Worm (Caenorhabditis elegans): ENCODE results near the gene taf-12.

The taf-12 gene

DNA sequence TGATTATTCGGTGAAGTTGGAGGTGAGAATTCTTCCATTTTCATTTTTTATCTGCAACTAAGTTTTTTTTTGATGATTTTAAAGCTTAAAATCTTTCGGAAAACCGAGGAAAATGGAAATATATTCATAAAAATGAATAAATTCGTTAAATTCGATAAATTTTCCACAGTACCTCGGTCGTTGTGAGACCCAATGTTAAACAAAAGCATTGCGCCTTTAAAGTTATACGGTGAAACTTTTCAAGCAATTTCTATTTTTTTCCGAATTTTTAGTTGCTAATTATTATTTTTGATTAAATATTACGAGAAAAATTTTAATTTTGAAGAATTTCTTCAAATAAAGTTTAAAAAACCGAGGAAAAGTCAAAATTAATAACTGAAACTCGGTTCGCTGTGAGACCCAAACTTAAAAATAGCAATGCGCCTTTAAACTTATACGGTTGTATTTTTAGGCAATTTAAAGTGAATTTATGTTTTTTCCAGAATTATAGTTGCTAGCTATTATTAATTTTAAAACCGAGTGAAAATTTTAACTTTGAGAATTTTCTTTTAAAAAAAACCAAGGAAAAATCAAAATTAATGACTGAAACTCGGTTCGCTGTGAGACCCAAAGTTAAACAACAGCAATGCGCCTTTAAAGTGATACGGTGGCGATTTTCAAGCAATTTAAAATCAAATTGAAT lies at the start of gene taf-12:
TSS of gene taf-12 (minus strand) at position 51 of the 682 bp plus-strand sequence.
- TF ChIP-seq ets-7 (tag; optimal IDR thresholded peaks at IDR 0.05) (no peak), hmg-4 (GFP tag; optimal IDR thresholded peaks at IDR 0.05) (no peak), pes-1 (GFP tag; IDR thresholded peaks at IDR 0.05) (no peak), flt-1 (GFP tag; IDR thresholded peaks at IDR 0.05) (no peak), scrt-1 (GFP tag; IDR thresholded peaks at IDR 0.05) (no peak), tra-4 (tag; optimal IDR thresholded peaks at IDR 0.05) (no peak), tbx-37 (GFP tag; conservative IDR thresholded peaks at IDR 0.05) (no peak), hmbx-1 (tag; optimal IDR thresholded peaks at IDR 0.05) (no peak), ceh-36 (tag; optimal IDR thresholded peaks at IDR 0.05) (no peak), hnd-1 (tag; optimal IDR thresholded peaks at IDR 0.05) (no peak), ceh-13 (GFP tag; optimal IDR thresholded peaks at IDR 0.05) (no peak)

DNA sequence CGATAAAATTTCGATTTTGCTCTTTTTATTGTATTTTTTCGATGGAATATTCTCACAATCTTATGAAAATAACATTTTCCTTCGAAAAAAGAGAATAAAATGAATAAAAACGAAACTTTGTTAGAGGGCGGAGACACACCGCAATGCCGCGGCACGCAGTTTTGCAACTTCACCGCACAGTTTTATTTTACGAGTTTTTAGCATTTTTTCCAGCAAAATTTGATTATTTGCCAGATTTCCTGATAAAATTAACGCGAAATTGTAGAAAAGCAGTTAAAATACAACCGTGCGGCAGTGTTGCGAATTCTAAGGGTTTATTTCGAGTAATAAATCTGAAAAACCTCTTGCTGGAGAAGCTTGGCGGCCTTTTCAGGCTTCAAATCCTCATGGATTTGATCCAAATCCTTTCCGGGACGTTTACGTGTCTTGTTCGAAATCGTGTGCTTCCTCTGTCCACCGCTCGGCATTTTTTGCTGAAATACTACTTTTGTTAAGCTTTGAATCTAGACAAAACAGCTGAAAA lies 49.2 kb upstream of the taf-12 start, which contains the start of gene znf-593:
TSS of gene znf-593 (minus strand) at position 473 of the 523 bp plus-strand sequence.
- no peak for TF ChIP-seq B0310.2 (tag; optimal IDR thresholded peaks at IDR 0.05)
- TF ChIP-seq ama-1 (optimal IDR thresholded peaks at IDR 0.05) = peak; percentile 81
- TF ChIP-seq F13C5.2 (tag; optimal IDR thresholded peaks at IDR 0.05) = no peak
- TF ChIP-seq sea-1 (GFP tag; conservative IDR thresholded peaks at IDR 0.05) = 0 out of 2 replicates have a peak, but pooled peaks have one; percentile 24
- TF ChIP-seq ets-7 (tag; optimal IDR thresholded peaks at IDR 0.05) = no peak
- TF ChIP-seq flt-1 (GFP tag; IDR thresholded peaks at IDR 0.05) = 0 out of 2 replicates have a peak, but pooled peaks have one; percentile 7

DNA sequence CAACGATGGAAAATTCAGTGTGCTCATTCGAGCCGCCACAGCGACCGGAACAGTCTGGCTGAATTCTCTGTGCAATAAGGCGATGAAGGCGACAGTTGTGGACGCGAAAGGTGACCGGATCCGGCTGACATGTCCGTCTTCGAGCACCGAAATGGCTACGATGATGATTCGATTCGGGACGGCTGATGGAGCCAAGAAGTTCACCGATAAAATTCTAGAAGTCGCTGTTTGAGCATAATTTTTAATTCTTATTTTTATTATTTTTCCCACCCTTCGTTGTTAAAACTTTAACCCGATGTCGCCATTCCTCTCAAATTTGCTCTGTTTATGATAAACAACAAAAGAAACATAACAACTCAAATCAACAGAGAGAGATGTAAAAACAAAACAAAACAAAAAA lies 48.4 kb upstream of the taf-12 start:
- TF ChIP-seq ets-7 (tag; optimal IDR thresholded peaks at IDR 0.05) = no peak
- TF ChIP-seq tra-4 (tag; optimal IDR thresholded peaks at IDR 0.05) = no peak
- TF ChIP-seq hmbx-1 (tag; optimal IDR thresholded peaks at IDR 0.05) = no peak
- no peak for TF ChIP-seq ceh-36 (tag; optimal IDR thresholded peaks at IDR 0.05)
- no peak for TF ChIP-seq hnd-1 (tag; optimal IDR thresholded peaks at IDR 0.05)
- no peak for TF ChIP-seq hmg-4 (GFP tag; optimal IDR thresholded peaks at IDR 0.05)
- TF ChIP-seq ama-1 (optimal IDR thresholded peaks at IDR 0.05) = no peak
- TF ChIP-seq pes-1 (GFP tag; IDR thresholded peaks at IDR 0.05) = no peak
- TF ChIP-seq scrt-1 (GFP tag; IDR thresholded peaks at IDR 0.05) = no peak
- TF ChIP-seq B0310.2 (tag; optimal IDR thresholded peaks at IDR 0.05) = no peak
- TF ChIP-seq sea-1 (GFP tag; conservative IDR thresholded peaks at IDR 0.05) = no peak

DNA sequence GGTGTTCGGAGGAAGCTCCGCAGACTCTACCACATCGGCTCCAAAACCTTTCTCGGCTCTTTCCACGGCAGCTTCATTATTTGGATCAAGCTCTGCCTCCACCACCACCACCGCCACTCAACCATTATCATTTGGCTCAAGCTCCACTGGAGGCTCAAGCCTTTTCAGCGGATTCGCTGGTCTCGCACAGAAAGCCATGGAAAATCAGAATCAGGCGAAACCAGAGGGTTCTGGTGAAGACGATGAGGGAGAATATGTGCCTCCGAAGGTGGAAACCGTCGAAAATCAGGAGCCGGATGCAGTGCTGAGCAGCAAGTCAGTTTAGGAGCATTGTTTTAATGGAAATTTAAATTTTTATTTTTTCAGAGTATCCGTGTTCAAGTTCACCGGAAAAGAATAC lies 48.0 kb upstream of the taf-12 start:
- TF ChIP-seq B0310.2 (tag; optimal IDR thresholded peaks at IDR 0.05) (peak; percentile 9), hmbx-1 (tag; optimal IDR thresholded peaks at IDR 0.05) (no peak), pes-1 (GFP tag; IDR thresholded peaks at IDR 0.05) (peak; percentile 39; the same call in 1 of the 2 replicates), ets-7 (tag; optimal IDR thresholded peaks at IDR 0.05) (no peak), sea-1 (GFP tag; conservative IDR thresholded peaks at IDR 0.05) (no peak), hnd-1 (tag; optimal IDR thresholded peaks at IDR 0.05) (no peak), tra-4 (tag; optimal IDR thresholded peaks at IDR 0.05) (no peak), scrt-1 (GFP tag; IDR thresholded peaks at IDR 0.05) (no peak), tbx-37 (GFP tag; conservative IDR thresholded peaks at IDR 0.05) (no peak), tbx-11 (GFP tag; IDR thresholded peaks at IDR 0.05) (no peak), ama-1 (optimal IDR thresholded peaks at IDR 0.05) (no peak), F13C5.2 (tag; optimal IDR thresholded peaks at IDR 0.05) (no peak), flt-1 (GFP tag; IDR thresholded peaks at IDR 0.05) (no peak), hmg-4 (GFP tag; optimal IDR thresholded peaks at IDR 0.05) (peak; percentile 16), aly-1 (tag; optimal IDR thresholded peaks at IDR 0.05) (no peak), ceh-13 (GFP tag; optimal IDR thresholded peaks at IDR 0.05) (no peak), ceh-36 (tag; optimal IDR thresholded peaks at IDR 0.05) (no peak)

DNA sequence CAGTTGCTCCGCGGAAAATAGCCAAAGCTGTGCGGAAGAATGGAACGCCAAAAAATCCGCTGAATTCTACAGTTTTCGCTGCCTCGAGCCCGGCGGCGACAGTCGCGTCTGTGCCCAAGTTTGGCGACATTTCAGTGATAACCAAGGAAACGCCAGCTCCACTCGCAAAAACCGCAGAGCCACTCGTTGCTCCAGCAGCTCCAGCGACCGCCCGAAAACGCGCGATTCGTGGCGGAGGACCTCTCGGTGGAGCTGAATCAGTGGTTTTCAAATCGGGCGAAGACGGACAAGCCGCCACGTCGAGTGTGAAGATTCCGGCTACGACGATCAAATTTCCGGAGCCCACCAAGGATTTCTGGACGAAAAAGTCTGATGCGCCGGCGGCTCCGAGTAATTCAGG lies 47.2 kb upstream of the taf-12 start:
- no peak for TF ChIP-seq tbx-37 (GFP tag; conservative IDR thresholded peaks at IDR 0.05)
- TF ChIP-seq tra-4 (tag; optimal IDR thresholded peaks at IDR 0.05) = no peak
- no peak for TF ChIP-seq tbx-11 (GFP tag; IDR thresholded peaks at IDR 0.05)
- no peak for TF ChIP-seq ama-1 (optimal IDR thresholded peaks at IDR 0.05)
- TF ChIP-seq sea-1 (GFP tag; conservative IDR thresholded peaks at IDR 0.05) = no peak
- TF ChIP-seq B0310.2 (tag; optimal IDR thresholded peaks at IDR 0.05) = no peak
- no peak for TF ChIP-seq aly-1 (tag; optimal IDR thresholded peaks at IDR 0.05)
- no peak for TF ChIP-seq hmg-4 (GFP tag; optimal IDR thresholded peaks at IDR 0.05)
- TF ChIP-seq hnd-1 (tag; optimal IDR thresholded peaks at IDR 0.05) = no peak
- TF ChIP-seq F13C5.2 (tag; optimal IDR thresholded peaks at IDR 0.05) = no peak
- no peak for TF ChIP-seq ceh-36 (tag; optimal IDR thresholded peaks at IDR 0.05)
- no peak for TF ChIP-seq ets-7 (tag; optimal IDR thresholded peaks at IDR 0.05)
- TF ChIP-seq flt-1 (GFP tag; IDR thresholded peaks at IDR 0.05) = no peak
- TF ChIP-seq pes-1 (GFP tag; IDR thresholded peaks at IDR 0.05) = no peak
- no peak for TF ChIP-seq ceh-13 (GFP tag; optimal IDR thresholded peaks at IDR 0.05)
- no peak for TF ChIP-seq scrt-1 (GFP tag; IDR thresholded peaks at IDR 0.05)
- TF ChIP-seq hmbx-1 (tag; optimal IDR thresholded peaks at IDR 0.05) = no peak

DNA sequence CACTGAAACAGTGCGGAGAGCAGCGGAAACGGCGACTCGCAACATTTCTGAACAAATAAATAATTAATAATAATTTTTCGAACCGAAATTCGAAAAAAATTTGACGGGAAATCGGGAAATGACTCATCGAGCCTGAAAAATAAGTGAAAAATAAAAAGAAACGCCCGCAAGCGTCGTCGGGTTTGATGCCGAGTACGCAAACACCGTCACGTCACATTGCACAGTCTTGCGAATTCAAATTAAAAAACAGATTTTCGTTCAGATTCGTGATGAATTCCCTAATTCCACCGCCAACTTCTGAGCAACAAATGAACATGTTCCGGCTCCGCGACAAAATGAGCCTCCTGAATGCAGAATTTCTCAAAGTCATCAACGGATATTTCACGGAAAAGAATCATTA lies 46.6 kb upstream of the taf-12 start, which contains the start of the genes ndab-1 and npp-16:
TSS of gene ndab-1 (minus strand) at position 47 of the 400 bp plus-strand sequence.
TSS of gene npp-16 (plus strand) at position 263 of the 400 bp plus-strand sequence.
- TF ChIP-seq flt-1 (GFP tag; IDR thresholded peaks at IDR 0.05) = 0 out of 2 replicates have a peak, but pooled peaks have one; percentile 3
- TF ChIP-seq pes-1 (GFP tag; IDR thresholded peaks at IDR 0.05) = 0 out of 2 replicates have a peak, but pooled peaks have one; percentile 16
- TF ChIP-seq sea-1 (GFP tag; conservative IDR thresholded peaks at IDR 0.05) = no peak
- TF ChIP-seq F13C5.2 (tag; optimal IDR thresholded peaks at IDR 0.05) = peak; percentile 48

DNA sequence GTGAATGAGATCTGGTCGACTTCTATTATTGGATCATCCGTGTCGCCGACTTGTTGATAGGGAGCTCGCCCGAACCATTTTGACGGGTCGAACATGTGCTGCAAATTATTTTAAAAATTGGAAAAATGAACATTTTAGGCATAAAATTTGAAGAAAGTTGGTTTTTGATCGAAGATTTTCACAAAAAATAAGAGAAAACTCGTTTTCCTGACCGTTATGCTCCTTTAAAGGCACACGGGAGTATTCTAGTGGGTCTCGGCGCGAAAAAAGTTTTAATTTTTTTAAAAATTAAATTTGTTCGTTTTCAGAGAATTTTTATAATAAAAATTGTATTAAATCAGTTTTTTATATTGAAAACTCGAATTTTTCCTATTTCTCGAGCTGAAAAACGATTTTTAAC lies 45.1 kb upstream of the taf-12 start, which contains the start of gene Y56A3A.16:
TSS of gene Y56A3A.16 (minus strand) at position 101 of the 400 bp plus-strand sequence.
- TF ChIP-seq flt-1 (GFP tag; IDR thresholded peaks at IDR 0.05) (no peak), B0310.2 (tag; optimal IDR thresholded peaks at IDR 0.05) (no peak), ceh-13 (GFP tag; optimal IDR thresholded peaks at IDR 0.05) (no peak), scrt-1 (GFP tag; IDR thresholded peaks at IDR 0.05) (no peak), ceh-36 (tag; optimal IDR thresholded peaks at IDR 0.05) (no peak), tbx-11 (GFP tag; IDR thresholded peaks at IDR 0.05) (no peak), ama-1 (optimal IDR thresholded peaks at IDR 0.05) (no peak), aly-1 (tag; optimal IDR thresholded peaks at IDR 0.05) (no peak)
